Worm (Caenorhabditis elegans): ENCODE data around the gene srab-6.

Gene srab-6

ce11 chrV:3158379-3158778 lies 6.6 kb upstream of the srab-6 start:
- TF ChIP-seq nhr-2 (tag; optimal IDR thresholded peaks at IDR 0.05) (no peak), tbx-8 (GFP tag; optimal IDR thresholded peaks at IDR 0.05) (no peak)

- no peak for TF ChIP-seq unc-62 (GFP tag; optimal IDR thresholded peaks at IDR 0.05)
- TF ChIP-seq hlh-1 (tag; optimal IDR thresholded peaks at IDR 0.05), result no peak
- no peak for TF ChIP-seq unc-39 (tag; optimal IDR thresholded peaks at IDR 0.05)
- TF ChIP-seq sptf-1 (tag; optimal IDR thresholded peaks at IDR 0.05), result no peak
- TF ChIP-seq flh-1 (GFP tag; optimal IDR thresholded peaks at IDR 0.05), result no peak
Measured at ce11 chrV:3156786-3157185, 5.0 kb upstream of the srab-6 start, which contains the start of gene exh-1. Gene exh-1, plus strand, starts transcription at chrV:3157086.

ce11 chrV:3155072-3155471 lies 3.3 kb upstream of the srab-6 start, which contains the start of gene srab-7:
Gene srab-7, minus strand, starts transcription at chrV:3155172.
- TF ChIP-seq nhr-237 (tag; optimal IDR thresholded peaks at IDR 0.05) (no peak), mab-5 (tag; optimal IDR thresholded peaks at IDR 0.05) (no peak), hlh-1 (tag; optimal IDR thresholded peaks at IDR 0.05) (no peak), unc-120 (tag; optimal IDR thresholded peaks at IDR 0.05; ENCODE audit: poor library complexity, severe bottlenecking) (no peak), unc-62 (GFP tag; optimal IDR thresholded peaks at IDR 0.05) (no peak), ceh-43 (GFP tag; optimal IDR thresholded peaks at IDR 0.05) (no peak), elt-3 (tag; optimal IDR thresholded peaks at IDR 0.05) (no peak)

- no peak for TF ChIP-seq nhr-2 (tag; optimal IDR thresholded peaks at IDR 0.05)
Measured at ce11 chrV:3149910-3150428, 1.8 kb downstream of the srab-6 start.

ce11 chrV:3146932-3147331 lies 4.8 kb downstream of the srab-6 start, which contains the start of gene srab-11:
Gene srab-11, minus strand, starts transcription at chrV:3147032.
- TF ChIP-seq elt-1 (tag; optimal IDR thresholded peaks at IDR 0.05; ENCODE audit: borderline replicate concordance, insufficient read depth) (no peak), lin-32 (GFP tag; optimal IDR thresholded peaks at IDR 0.05) (no peak)

ce11 chrV:3145241-3145640 lies 6.5 kb downstream of the srab-6 start:
- TF ChIP-seq nhr-76 (tag; optimal IDR thresholded peaks at IDR 0.05) (no peak), nhr-237 (tag; optimal IDR thresholded peaks at IDR 0.05) (no peak), elt-3 (tag; optimal IDR thresholded peaks at IDR 0.05) (no peak), ceh-39 (tag; optimal IDR thresholded peaks at IDR 0.05) (no peak), hlh-1 (tag; optimal IDR thresholded peaks at IDR 0.05) (no peak), nhr-2 (tag; optimal IDR thresholded peaks at IDR 0.05) (no peak), zip-8 (tag; optimal IDR thresholded peaks at IDR 0.05) (no peak), drap-1 (GFP tag; optimal IDR thresholded peaks at IDR 0.05) (no peak), mls-2 (tag; optimal IDR thresholded peaks at IDR 0.05) (no peak), ceh-83 (GFP tag; optimal IDR thresholded peaks at IDR 0.05) (no peak)

ce11 chrV:3144494-3144893 lies 7.3 kb downstream of the srab-6 start, which contains the start of gene srab-10:
Gene srab-10, minus strand, starts transcription at chrV:3144594.
- TF ChIP-seq cnd-1 (tag; optimal IDR thresholded peaks at IDR 0.05), result no peak
- no peak for TF ChIP-seq flh-1 (GFP tag; optimal IDR thresholded peaks at IDR 0.05)

- TF ChIP-seq ceh-39 (tag; optimal IDR thresholded peaks at IDR 0.05), result no peak
Measured at ce11 chrV:3141190-3141589, 10.6 kb downstream of the srab-6 start, which contains the start of gene srab-9. Gene srab-9, minus strand, starts transcription at chrV:3141290.

ce11 chrV:3138488-3138887 lies 13.3 kb downstream of the srab-6 start, which contains the start of the genes irld-3 and F02C9.1:
Gene irld-3, minus strand, starts transcription at chrV:3138588.
Gene F02C9.1, plus strand, starts transcription at chrV:3138703.
- no peak for TF ChIP-seq mls-2 (tag; optimal IDR thresholded peaks at IDR 0.05)
- TF ChIP-seq elt-1 (tag; optimal IDR thresholded peaks at IDR 0.05; ENCODE audit: borderline replicate concordance, insufficient read depth), result no peak
- TF ChIP-seq sem-2 (GFP tag; optimal IDR thresholded peaks at IDR 0.05), result no peak
- no peak for TF ChIP-seq mep-1 (tag; optimal IDR thresholded peaks at IDR 0.05)
- TF ChIP-seq ces-1 (GFP tag; optimal IDR thresholded peaks at IDR 0.05), result no peak
- no peak for TF ChIP-seq nhr-28 (tag; optimal IDR thresholded peaks at IDR 0.05)
- no peak for TF ChIP-seq nhr-237 (tag; optimal IDR thresholded peaks at IDR 0.05)
- TF ChIP-seq lin-32 (GFP tag; optimal IDR thresholded peaks at IDR 0.05), result no peak
- TF ChIP-seq nhr-2 (tag; optimal IDR thresholded peaks at IDR 0.05), result no peak
- TF ChIP-seq ceh-43 (GFP tag; optimal IDR thresholded peaks at IDR 0.05), result no peak

Data from whole organism, mixed stage, embryonic.